Worm (Caenorhabditis elegans) whole organism, midembryonic: ENCODE results near the gene C28D4.4.

Source experiments
- flt-1 ChIP-seq: fragments of 200-800 bp; sonication (Bioruptor generic); IDR thresholded peaks from 2 replicates; pipeline ENCODE4 v1.3.6; 2022; ENCODE audit warnings: missing genetic modification characterization, missing compliant biosample characterization
- ztf-29 ChIP-seq: fragments of 200-800 bp; sonication (Bioruptor generic); IDR thresholded peaks from 2 replicates; pipeline ENCODE4 v1.3.6; 2022; ENCODE audit warnings: missing genetic modification reagents, missing genetic modification characterization, missing compliant biosample characterization

- TF ChIP-seq flt-1 (GFP tag; lab: Robert Waterston, UW) (no peak), ztf-29 (GFP tag; lab: Robert Waterston, UW) (no peak)
These were observed 17.6 kb downstream of the C28D4.4 start for ce11 chrIV:9727217-9727616.
